Fruit fly (Drosophila melanogaster): ENCODE measurements around the gene CG14860.

Gene CG14860

dm6 chr3R:14903837-14904431, 9.3 kb downstream of the CG14860 start, which contains the start of gene VhaPPA1-1 (continued):
- TF ChIP-seq ttk (GFP tag; IDR thresholded peaks at IDR 0.05) = no peak
- TF ChIP-seq HmgD (GFP tag; optimal IDR thresholded peaks at IDR 0.05) = peak; percentile 83
- peak; percentile 60; the same call in 1 of the 2 replicates for TF ChIP-seq E2f2 (GFP tag; IDR thresholded peaks at IDR 0.05)
- TF ChIP-seq CG31441 (GFP tag; IDR thresholded peaks at IDR 0.05) = 0 out of 2 replicates have a peak, but pooled peaks have one; percentile 45
- peak; percentile 8; the same call in 1 of the 2 replicates for TF ChIP-seq CG32532 (GFP tag; IDR thresholded peaks at IDR 0.05)
- peak; percentile 5 for TF ChIP-seq grn (GFP tag; optimal IDR thresholded peaks at IDR 0.05)
- TF ChIP-seq Sry-δ (GFP tag; optimal IDR thresholded peaks at IDR 0.05) = peak; percentile 86
- peak; percentile 37 for TF ChIP-seq CTCF (GFP tag; optimal IDR thresholded peaks at IDR 0.05)
- peak; percentile 37 for TF ChIP-seq Xbp1 (GFP tag; optimal IDR thresholded peaks at IDR 0.05)
- TF ChIP-seq maf-S (GFP tag; optimal IDR thresholded peaks at IDR 0.05) = peak; percentile 15
- no peak for TF ChIP-seq CG31224 (GFP tag; IDR thresholded peaks at IDR 0.05)
- TF ChIP-seq CG34376 (GFP tag; optimal IDR thresholded peaks at IDR 0.05) = peak; percentile 17
- TF ChIP-seq fd3F (GFP tag; optimal IDR thresholded peaks at IDR 0.05) = no peak
- 0 out of 2 replicates have a peak, but pooled peaks have one; percentile 28 for TF ChIP-seq sens-2 (GFP tag; IDR thresholded peaks at IDR 0.05)
- TF ChIP-seq CG9797 (GFP tag; optimal IDR thresholded peaks at IDR 0.05) = peak; percentile 55
- peak; percentile 14 for TF ChIP-seq NfI (GFP tag; optimal IDR thresholded peaks at IDR 0.05)
- TF ChIP-seq Ssrp (tag; optimal IDR thresholded peaks at IDR 0.05) = peak; percentile 10
- TF ChIP-seq Camta (GFP tag; optimal IDR thresholded peaks at IDR 0.05) = no peak
- TF ChIP-seq Med (GFP tag) = peak; percentile 77
- no peak for TF ChIP-seq lbe (GFP tag; optimal IDR thresholded peaks at IDR 0.05)
- peak; percentile 51 for TF ChIP-seq Tbp (GFP tag; optimal IDR thresholded peaks at IDR 0.05)
- TF ChIP-seq dan (GFP tag; IDR thresholded peaks at IDR 0.05) = no peak
- TF ChIP-seq sens (GFP tag) = peak; percentile 82
- TF ChIP-seq BEAF-32 (GFP tag; optimal IDR thresholded peaks at IDR 0.05) = peak; percentile 72
- TF ChIP-seq lola (GFP tag; optimal IDR thresholded peaks at IDR 0.05) = peak in 1 of 3 experiments; percentile 42
- peak; percentile 18 for TF ChIP-seq Hsf (GFP tag; optimal IDR thresholded peaks at IDR 0.05)
- TF ChIP-seq CG4404 (GFP tag; IDR thresholded peaks at IDR 0.05) = no peak
- TF ChIP-seq unpg (GFP tag; optimal IDR thresholded peaks at IDR 0.05) = peak; percentile 6
- TF ChIP-seq pan (optimal IDR thresholded peaks at IDR 0.05) = no peak
- peak in 1 of 2 experiments; percentile 11 for TF ChIP-seq pan (GFP tag; optimal IDR thresholded peaks at IDR 0.05 in 1 of 2, IDR thresholded peaks at IDR 0.05 in 1 of 2)
- TF ChIP-seq CG16779 (GFP tag; IDR thresholded peaks at IDR 0.05) = no peak
- TF ChIP-seq Ets65A (GFP tag) = peak; percentile 63
- TF ChIP-seq kay (GFP tag; optimal IDR thresholded peaks at IDR 0.05) = peak; percentile 15
- peak; percentile 36 for TF ChIP-seq gem (tag; optimal IDR thresholded peaks at IDR 0.05)
- peak; percentile 9 for TF ChIP-seq CG8388 (GFP tag; optimal IDR thresholded peaks at IDR 0.05)
- TF ChIP-seq unc-4 (GFP tag; IDR thresholded peaks at IDR 0.05; ENCODE audit: partially characterized antibody) = 0 out of 2 replicates have a peak, but pooled peaks have one; percentile 26
- TF ChIP-seq twi (tag; optimal IDR thresholded peaks at IDR 0.05) = peak; percentile 50
- no peak for TF ChIP-seq CG14965 (GFP tag; optimal IDR thresholded peaks at IDR 0.05; ENCODE audit: borderline replicate concordance)
- peak; percentile 57; the same call in 1 of the 2 replicates for TF ChIP-seq chm (GFP tag; IDR thresholded peaks at IDR 0.05)
- TF ChIP-seq CG8924 (tag; optimal IDR thresholded peaks at IDR 0.05) = peak; percentile 17
- peak; percentile 97 for TF ChIP-seq Sry-β (GFP tag; optimal IDR thresholded peaks at IDR 0.05)
- TF ChIP-seq exex (tag; optimal IDR thresholded peaks at IDR 0.05) = peak; percentile 17
- peak; percentile 42 for TF ChIP-seq HmgZ (tag; optimal IDR thresholded peaks at IDR 0.05)
- peak; percentile 9 for TF ChIP-seq NK7.1 (GFP tag; optimal IDR thresholded peaks at IDR 0.05)
- peak; percentile 85 for TF ChIP-seq CG14710 (tag; optimal IDR thresholded peaks at IDR 0.05)
- TF ChIP-seq CG17186 (GFP tag; optimal IDR thresholded peaks at IDR 0.05) = peak; percentile 64
- peak; percentile 36 for TF ChIP-seq CG15601 (tag; optimal IDR thresholded peaks at IDR 0.05)
- peak; percentile 18 for TF ChIP-seq mam (GFP tag; optimal IDR thresholded peaks at IDR 0.05)
- peak; percentile 16 for TF ChIP-seq CG9817 (tag; optimal IDR thresholded peaks at IDR 0.05)
- peak; percentile 59; the same call in 1 of the 2 replicates for TF ChIP-seq Scr (GFP tag; IDR thresholded peaks at IDR 0.05; ENCODE audit: partially characterized antibody)

All from whole organism, embryonic.